Fruit fly (Drosophila melanogaster) whole organism, embryonic: ENCODE measurements around the gene brun.
A peak's percentile ranks its signal among the peaks of the same experiment; 100 is the strongest.

Experiments used
- Adf1 ChIP-seq: fragments of 200-800 bp; sonication (Bioruptor generic); IDR thresholded peaks from 2 replicates; pipeline ENCODE4 v1.3.6; 2022; ENCODE audit warnings: missing biosample characterization, missing genetic modification characterization
- Atf6 ChIP-seq: fragments of 200-800 bp; sonication (Bioruptor generic); IDR thresholded peaks from 2 replicates; pipeline ENCODE4 v1.3.6; 2022; ENCODE audit warnings: missing biosample characterization, missing genetic modification characterization
- CG10979 ChIP-seq: fragments of 200-800 bp; sonication (Bioruptor generic); optimal IDR thresholded peaks from 2 replicates; lab custom pipeline; 2018; ENCODE audit warnings: missing biosample characterization, mild to moderate bottlenecking, missing genetic modification characterization, moderate library complexity
- CG11247 ChIP-seq: fragments of 200-800 bp; sonication (Bioruptor generic); IDR thresholded peaks from 2 replicates; pipeline ENCODE4 v1.3.6; 2022; ENCODE audit warnings: missing biosample characterization, missing genetic modification characterization
- CG11560 ChIP-seq: fragments of 200-800 bp; sonication (Bioruptor generic); IDR thresholded peaks from 3 replicates; pipeline ENCODE4 v1.3.6; 2022; ENCODE audit warnings: missing biosample characterization, missing genetic modification characterization
- CG11696 ChIP-seq: fragments of 200-800 bp; sonication (Bioruptor generic); IDR thresholded peaks from 2 replicates; pipeline ENCODE4 v1.3.6; 2022; ENCODE audit warnings: missing biosample characterization, missing genetic modification characterization
- CG13775 ChIP-seq: fragments of 200-800 bp; sonication (Bioruptor generic); optimal IDR thresholded peaks from 3 replicates; lab custom pipeline; 2017; ENCODE audit warnings: missing biosample characterization, mild to moderate bottlenecking, missing genetic modification characterization
- CG16813 ChIP-seq: fragments of 200-800 bp; sonication (Bioruptor generic); IDR thresholded peaks from 3 replicates; pipeline ENCODE4 v1.3.6; 2022; ENCODE audit warnings: missing biosample characterization, missing genetic modification characterization; ENCODE audit not compliant: partially characterized antibody
- CG17359 ChIP-seq: fragments of 200-800 bp; sonication (Bioruptor generic); optimal IDR thresholded peaks from 3 replicates; lab custom pipeline; 2018; ENCODE audit warnings: missing biosample characterization, mild to moderate bottlenecking, missing genetic modification characterization, moderate library complexity
- CG17612 ChIP-seq: fragments of 200-800 bp; sonication (Bioruptor generic); IDR thresholded peaks from 2 replicates; pipeline ENCODE4 v1.3.6; 2022; ENCODE audit warnings: missing biosample characterization, missing genetic modification characterization
- CG17912 ChIP-seq: fragments of 200-800 bp; sonication (Bioruptor generic); optimal IDR thresholded peaks from 2 replicates; lab custom pipeline; 2018; ENCODE audit warnings: missing biosample characterization, mild to moderate bottlenecking, missing genetic modification characterization
- CG2120 ChIP-seq: fragments of 200-800 bp; sonication (Bioruptor generic); optimal IDR thresholded peaks from 3 replicates; lab custom pipeline; 2016; ENCODE audit warnings: missing biosample characterization, missing genetic modification characterization
- CG2202 ChIP-seq: fragments of 200-800 bp; sonication (Bioruptor generic); optimal IDR thresholded peaks from 2 replicates; lab custom pipeline; 2018; ENCODE audit warnings: missing biosample characterization, mild to moderate bottlenecking, missing genetic modification characterization
- CG30431 ChIP-seq: fragments of 200-800 bp; sonication (Bioruptor generic); optimal IDR thresholded peaks from 2 replicates; lab custom pipeline; 2017; ENCODE audit warnings: missing biosample characterization, missing genetic modification characterization
- CG32532 ChIP-seq: fragments of 200-800 bp; sonication (Bioruptor generic); IDR thresholded peaks from 2 replicates; pipeline ENCODE4 v1.3.6; 2022; ENCODE audit warnings: missing biosample characterization, missing genetic modification characterization
- CG32772 ChIP-seq: fragments of 200-800 bp; sonication (Bioruptor generic); IDR thresholded peaks from 2 replicates; pipeline ENCODE4 v1.3.6; 2022; ENCODE audit warnings: missing biosample characterization, missing genetic modification characterization
- CG3838 ChIP-seq: fragments of 200-800 bp; sonication (Bioruptor generic); optimal IDR thresholded peaks from 3 replicates; lab custom pipeline; 2016; ENCODE audit warnings: missing biosample characterization, missing genetic modification characterization
- CG3847 ChIP-seq: fragments of 200-800 bp; sonication (Bioruptor generic); IDR thresholded peaks from 2 replicates; pipeline ENCODE4 v1.3.6; 2022; ENCODE audit warnings: missing biosample characterization, missing genetic modification characterization
- CG3995 ChIP-seq: fragments of 200-800 bp; sonication (Bioruptor generic); optimal IDR thresholded peaks from 3 replicates; lab custom pipeline; 2016; ENCODE audit warnings: missing biosample characterization, missing genetic modification characterization
- CG7271 ChIP-seq: fragments of 200-800 bp; sonication (Bioruptor generic); optimal IDR thresholded peaks from 2 replicates; lab custom pipeline; 2018; ENCODE audit warnings: missing biosample characterization, mild to moderate bottlenecking, missing genetic modification characterization, moderate library complexity
- CG7928 ChIP-seq: fragments of 200-800 bp; sonication (Bioruptor generic); optimal IDR thresholded peaks from 2 replicates; lab custom pipeline; 2017; ENCODE audit warnings: missing biosample characterization, mild to moderate bottlenecking, missing genetic modification characterization
- CG7963 ChIP-seq: fragments of 200-800 bp; sonication (Bioruptor generic); IDR thresholded peaks from 3 replicates; pipeline ENCODE4 v1.3.6; 2022; ENCODE audit warnings: missing biosample characterization, missing genetic modification characterization; ENCODE audit not compliant: partially characterized antibody
- CG8089 ChIP-seq: fragments of 200-800 bp; sonication (Bioruptor generic); optimal IDR thresholded peaks from 3 replicates; lab custom pipeline; 2016; ENCODE audit warnings: missing biosample characterization, missing genetic modification characterization
- CG9797 ChIP-seq: fragments of 200-800 bp; sonication (Bioruptor generic); optimal IDR thresholded peaks from 3 replicates; lab custom pipeline; 2018; ENCODE audit warnings: missing biosample characterization, mild to moderate bottlenecking, missing genetic modification characterization
- Camta ChIP-seq: fragments of 200-800 bp; sonication (Bioruptor generic); optimal IDR thresholded peaks from 2 replicates; lab custom pipeline; 2016; ENCODE audit warnings: missing biosample characterization, missing genetic modification characterization
- Deaf1 ChIP-seq: fragments of 200-800 bp; optimal IDR thresholded peaks from 3 replicates; lab custom pipeline; 2019; ENCODE audit warnings: missing biosample characterization, mild to moderate bottlenecking, missing genetic modification characterization, moderate library complexity
- E2f2 ChIP-seq: fragments of 200-800 bp; sonication (Bioruptor generic); IDR thresholded peaks from 2 replicates; pipeline ENCODE4 v1.3.6; 2022; ENCODE audit warnings: missing biosample characterization, missing genetic modification characterization
- Ets65A ChIP-seq: fragments of 200-800 bp; sonication (Bioruptor generic); peaks from one replicate; lab custom pipeline; 2016; ENCODE audit warnings: missing biosample characterization, missing genetic modification characterization
- HLH54F ChIP-seq: fragments of 200-800 bp; sonication (Bioruptor generic); optimal IDR thresholded peaks from 3 replicates; lab custom pipeline; 2016; ENCODE audit warnings: missing biosample characterization, missing genetic modification characterization
- Hr3 ChIP-seq: fragments of 200-800 bp; sonication (Bioruptor generic); optimal IDR thresholded peaks from 3 replicates; lab custom pipeline; 2016; ENCODE audit warnings: missing biosample characterization, missing genetic modification characterization
- Nf-YC ChIP-seq: fragments of 200-800 bp; optimal IDR thresholded peaks from 3 replicates; lab custom pipeline; 2019; ENCODE audit warnings: missing biosample characterization, mild to moderate bottlenecking, missing genetic modification characterization, moderate library complexity
- NfI ChIP-seq: fragments of 200-800 bp; sonication (Bioruptor generic); optimal IDR thresholded peaks from 3 replicates; lab custom pipeline; 2018; ENCODE audit warnings: missing biosample characterization, mild to moderate bottlenecking, missing genetic modification characterization, moderate library complexity
- Scr ChIP-seq: fragments of 200-800 bp; sonication (Bioruptor generic); IDR thresholded peaks from 2 replicates; pipeline ENCODE4 v1.3.6; 2022; ENCODE audit warnings: missing biosample characterization, missing genetic modification characterization; ENCODE audit not compliant: partially characterized antibody
- Six4 ChIP-seq: fragments of 200-800 bp; sonication (Bioruptor generic); optimal IDR thresholded peaks from 2 replicates; lab custom pipeline; 2016; ENCODE audit warnings: missing biosample characterization, missing genetic modification characterization
- Taf1 ChIP-seq: fragments of 200-800 bp; sonication (Bioruptor generic); IDR thresholded peaks from 2 replicates; pipeline ENCODE4 v1.3.6; 2022; ENCODE audit warnings: missing biosample characterization, missing genetic modification characterization
- YL-1 ChIP-seq: fragments of 200-800 bp; sonication (Bioruptor generic); optimal IDR thresholded peaks from 3 replicates; lab custom pipeline; 2017; ENCODE audit warnings: missing biosample characterization, mild to moderate bottlenecking, missing genetic modification characterization
- amos ChIP-seq: fragments of 200-800 bp; sonication (Bioruptor generic); IDR thresholded peaks from 2 replicates; pipeline ENCODE4 v1.3.6; 2022; ENCODE audit warnings: missing biosample characterization, missing genetic modification characterization; ENCODE audit not compliant: partially characterized antibody
- bcd ChIP-seq: fragments of 200-800 bp; sonication (Bioruptor generic); optimal IDR thresholded peaks from 2 replicates; lab custom pipeline; 2017; ENCODE audit warnings: missing biosample characterization, mild to moderate bottlenecking, missing genetic modification characterization
- dati ChIP-seq: fragments of 200-800 bp; sonication (Bioruptor generic); IDR thresholded peaks from 2 replicates; pipeline ENCODE4 v1.3.6; 2022; ENCODE audit warnings: missing biosample characterization, missing genetic modification characterization
- dpn ChIP-seq, 2 experiments: fragments of 200-800 bp; sonication (Bioruptor generic); optimal IDR thresholded peaks; 3 replicates each; lab custom pipeline; 2016; ENCODE audit warnings: missing biosample characterization in 2 of 2, missing genetic modification characterization in 2 of 2
- esg ChIP-seq: fragments of 200-800 bp; sonication (Bioruptor generic); conservative IDR thresholded peaks from 2 replicates; pipeline ENCODE4 v1.3.6; 2022; ENCODE audit warnings: missing biosample characterization, missing genetic modification characterization
- gcm2 ChIP-seq: fragments of 200-800 bp; sonication (Bioruptor generic); optimal IDR thresholded peaks from 2 replicates; lab custom pipeline; 2016; ENCODE audit warnings: missing biosample characterization, missing genetic modification characterization
- gfzf ChIP-seq: fragments of 200-800 bp; sonication (Bioruptor generic); optimal IDR thresholded peaks from 2 replicates; lab custom pipeline; 2016; ENCODE audit warnings: missing biosample characterization, mild to moderate bottlenecking, missing genetic modification characterization, moderate library complexity
- grn ChIP-seq: fragments of 200-800 bp; sonication (Bioruptor generic); optimal IDR thresholded peaks from 3 replicates; lab custom pipeline; 2017; ENCODE audit warnings: missing biosample characterization, missing genetic modification characterization
- ham ChIP-seq: fragments of 200-800 bp; sonication (Bioruptor generic); IDR thresholded peaks from 2 replicates; pipeline ENCODE4 v1.3.6; 2022; ENCODE audit warnings: missing biosample characterization, missing genetic modification characterization
- lola ChIP-seq, 3 experiments: fragments of >200 bp in 2 of 3; fragments of 200-800 bp in 1 of 3; sonication (Bioruptor generic) in 1 of 3; optimal IDR thresholded peaks; 2 replicates each; lab custom pipeline; 2017 to 2019; ENCODE audit warnings: missing biosample characterization in 3 of 3, missing genetic modification characterization in 3 of 3, mild to moderate bottlenecking in 1 of 3, moderate library complexity in 1 of 3
- mld ChIP-seq: fragments of 200-800 bp; sonication (Bioruptor generic); IDR thresholded peaks from 3 replicates; pipeline ENCODE4 v1.3.6; 2022; ENCODE audit warnings: missing biosample characterization, missing genetic modification characterization; ENCODE audit not compliant: partially characterized antibody
- nmo ChIP-seq: fragments of 200-800 bp; sonication (Bioruptor generic); optimal IDR thresholded peaks from 2 replicates; lab custom pipeline; 2018; ENCODE audit warnings: missing biosample characterization, mild to moderate bottlenecking, missing genetic modification characterization, moderate library complexity
- oc ChIP-seq: fragments of 200-800 bp; sonication (Bioruptor generic); optimal IDR thresholded peaks from 2 replicates; lab custom pipeline; 2018; ENCODE audit warnings: missing biosample characterization, mild to moderate bottlenecking, missing genetic modification characterization, moderate library complexity
- psq ChIP-seq: fragments of 200-800 bp; sonication (Bioruptor generic); optimal IDR thresholded peaks from 2 replicates; lab custom pipeline; 2017; ENCODE audit warnings: missing biosample characterization, missing genetic modification characterization
- sim ChIP-seq: fragments of 200-800 bp; sonication (Bioruptor generic); IDR thresholded peaks from 2 replicates; pipeline ENCODE4 v1.3.6; 2022; ENCODE audit warnings: missing biosample characterization, missing genetic modification characterization
- stc ChIP-seq: fragments of 200-800 bp; sonication (Bioruptor generic); IDR thresholded peaks from 2 replicates; pipeline ENCODE4 v1.3.6; 2022; ENCODE audit warnings: missing biosample characterization, missing genetic modification characterization

The brun gene

DNA sequence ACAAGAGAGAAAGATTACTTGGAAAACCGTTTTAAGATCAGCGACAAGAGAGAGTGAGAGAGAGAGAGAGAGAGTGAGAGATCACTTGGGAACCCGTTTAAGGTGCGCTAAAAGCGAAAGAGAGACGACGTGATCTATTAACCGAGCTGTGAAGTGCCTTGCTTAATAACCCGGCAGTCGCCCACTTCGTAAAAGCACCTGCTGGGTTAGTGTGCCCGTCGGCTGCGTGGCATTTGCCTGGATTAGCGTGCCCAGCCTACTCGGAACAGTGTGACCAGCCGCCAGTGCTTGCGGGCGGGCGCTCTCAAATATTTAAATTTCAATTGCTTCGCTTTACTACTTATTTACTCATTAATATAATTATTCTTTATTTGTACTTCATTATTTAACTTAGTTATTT, 17.6 kb downstream of the brun start (continued):
- TF ChIP-seq mld (GFP tag; lab: Robert Waterston, UW) (peak; percentile 44; the same call in 1 of the 3 replicates), CG7928 (GFP tag; lab: Kevin White, UChicago) (no peak), Camta (GFP tag; lab: Kevin White, UChicago) (no peak), CG7963 (GFP tag; lab: Robert Waterston, UW) (peak; percentile 41; the same call in 1 of the 3 replicates), CG9797 (peak; percentile 95), nmo (GFP tag; lab: Kevin White, UChicago) (peak; percentile 35), CG13775 (GFP tag; lab: Kevin White, UChicago) (no peak), CG17359 (tag; lab: Kevin White, UChicago) (no peak), Ets65A (GFP tag; lab: Kevin White, UChicago) (peak; percentile 72), YL-1 (peak; percentile 29), amos (GFP tag; lab: Robert Waterston, UW) (peak; percentile 32), HLH54F (no peak), Nf-YC (tag; lab: Kevin White, UChicago) (no peak), NfI (GFP tag; lab: Kevin White, UChicago) (no peak), Deaf1 (tag; lab: Kevin White, UChicago) (peak; percentile 77), Scr (GFP tag; lab: Robert Waterston, UW) (peak; percentile 25; the same call in 1 of the 2 replicates), CG2202 (no peak), dpn (GFP tag; optimal IDR thresholded peaks at IDR 0.05; lab: Kevin White, UChicago) (no peak), dati (no peak), CG2120 (no peak), CG3838 (no peak), CG11247 (GFP tag; lab: Robert Waterston, UW) (no peak), Adf1 (GFP tag; lab: Robert Waterston, UW) (no peak), CG11560 (tag; lab: Robert Waterston, UW) (no peak), ham (GFP tag; lab: Robert Waterston, UW) (no peak), Hr3 (GFP tag; lab: Kevin White, UChicago) (no peak), bcd (GFP tag; lab: Kevin White, UChicago) (peak; percentile 16), CG17912 (no peak), oc (tag; lab: Kevin White, UChicago) (no peak), CG32532 (no peak), CG3995 (GFP tag; lab: Kevin White, UChicago) (peak; percentile 65), grn (no peak), gfzf (GFP tag; lab: Kevin White, UChicago) (peak; percentile 90), CG11696 (GFP tag; lab: Robert Waterston, UW) (no peak), Six4 (no peak), lola (GFP tag; optimal IDR thresholded peaks at IDR 0.05; lab: Kevin White, UChicago) (no peak), gcm2 (GFP tag; lab: Kevin White, UChicago) (no peak), Taf1 (GFP tag; lab: Robert Waterston, UW) (no peak), CG8089 (GFP tag; lab: Kevin White, UChicago) (no peak), CG10979 (tag; lab: Kevin White, UChicago) (no peak), esg (GFP tag; lab: Robert Waterston, UW) (peak; percentile 55), psq (GFP tag; lab: Kevin White, UChicago) (no peak), CG3847 (GFP tag; lab: Robert Waterston, UW) (peak; percentile 72), CG16813 (peak; percentile 49; the same call in 2 of the 3 replicates), CG7271 (tag; lab: Kevin White, UChicago) (no peak), CG17612 (GFP tag; lab: Robert Waterston, UW) (no peak), CG32772 (GFP tag; lab: Robert Waterston, UW) (no peak), sim (GFP tag; lab: Robert Waterston, UW) (no peak), E2f2 (GFP tag; lab: Robert Waterston, UW) (peak; percentile 99), CG30431 (GFP tag; lab: Kevin White, UChicago) (no peak), stc (GFP tag; lab: Robert Waterston, UW) (0 out of 2 replicates have a peak, but pooled peaks have one; percentile 33), Atf6 (no peak)
